Worm (Caenorhabditis elegans) whole organism, early embryonic: ENCODE measurements around the gene clec-229.

ENCODE experiments used
- ama-1 ChIP-seq: fragments of 150-350 bp; optimal IDR thresholded peaks from 2 replicates; lab custom pipeline; 2014
- sea-1 ChIP-seq: fragments of 200-800 bp; sonication (Bioruptor generic); conservative IDR thresholded peaks from 2 replicates; pipeline ENCODE4 v1.3.6; 2022; ENCODE audit warnings: missing genetic modification characterization, missing compliant biosample characterization

ce11 chrV:15383739-15384138, 42.4 kb upstream of the clec-229 start, which contains the start of gene str-88:
- TF ChIP-seq ama-1 (lab: Kevin White, UChicago) (no peak), sea-1 (GFP tag; lab: Robert Waterston, UW) (no peak)
